Fruit fly (Drosophila melanogaster): ENCODE results near the gene Pfdn1.

Pfdn1 gene

dm6 chr2L:6088371-6089365 lies 19.8 kb downstream of the Pfdn1 start (continued):
- TF ChIP-seq wor (GFP tag; IDR thresholded peaks at IDR 0.05) (no peak), Hmr (GFP tag; optimal IDR thresholded peaks at IDR 0.05) (peak; percentile 73), Dek (tag; optimal IDR thresholded peaks at IDR 0.05) (peak; percentile 5), PHDP (tag; optimal IDR thresholded peaks at IDR 0.05) (peak; percentile 50), CG11247 (GFP tag; IDR thresholded peaks at IDR 0.05) (no peak), CG11085 (GFP tag; IDR thresholded peaks at IDR 0.05) (no peak), CG2129 (GFP tag; IDR thresholded peaks at IDR 0.05; ENCODE audit: partially characterized antibody) (no peak), mirr (GFP tag; optimal IDR thresholded peaks at IDR 0.05) (peak; percentile 94), stc (GFP tag; IDR thresholded peaks at IDR 0.05) (no peak), cad (GFP tag; optimal IDR thresholded peaks at IDR 0.05) (no peak), MBD-R2 (GFP tag; IDR thresholded peaks at IDR 0.05) (no peak), NC2β (GFP tag; optimal IDR thresholded peaks at IDR 0.05) (peak; percentile 4), Ets65A (GFP tag) (peak; percentile 52), chif (GFP tag; optimal IDR thresholded peaks at IDR 0.05) (peak in 1 of 2 experiments; percentile 10), CG4328 (GFP tag; optimal IDR thresholded peaks at IDR 0.05) (peak; percentile 53), pb (GFP tag; optimal IDR thresholded peaks at IDR 0.05) (peak; percentile 11), zf30C (GFP tag; optimal IDR thresholded peaks at IDR 0.05) (peak; percentile 29), Hsf (GFP tag; optimal IDR thresholded peaks at IDR 0.05) (no peak), fd64A (GFP tag; optimal IDR thresholded peaks at IDR 0.05) (peak; percentile 2), h (optimal IDR thresholded peaks at IDR 0.05) (no peak), H15 (GFP tag; IDR thresholded peaks at IDR 0.05) (no peak), CG9437 (GFP tag; optimal IDR thresholded peaks at IDR 0.05) (no peak), stwl (tag; optimal IDR thresholded peaks at IDR 0.05) (peak; percentile 92), CG12104 (GFP tag; optimal IDR thresholded peaks at IDR 0.05) (no peak), CG4404 (GFP tag; IDR thresholded peaks at IDR 0.05) (no peak), CG9215 (GFP tag; IDR thresholded peaks at IDR 0.05) (no peak), CG12299 (tag; optimal IDR thresholded peaks at IDR 0.05) (peak; percentile 13), CG3407 (GFP tag; optimal IDR thresholded peaks at IDR 0.05) (no peak), Ssrp (tag; optimal IDR thresholded peaks at IDR 0.05) (peak; percentile 27), tll (GFP tag; optimal IDR thresholded peaks at IDR 0.05) (peak in 1 of 2 experiments; percentile 91), klu (GFP tag; IDR thresholded peaks at IDR 0.05) (no peak), sd (tag; optimal IDR thresholded peaks at IDR 0.05) (peak; percentile 87), nau (GFP tag; optimal IDR thresholded peaks at IDR 0.05) (no peak), CG33557 (GFP tag; optimal IDR thresholded peaks at IDR 0.05) (peak; percentile 50), ssp (GFP tag; IDR thresholded peaks at IDR 0.05) (no peak), shn (GFP tag; optimal IDR thresholded peaks at IDR 0.05) (no peak), CG6683 (GFP tag; optimal IDR thresholded peaks at IDR 0.05) (no peak), tna (GFP tag; IDR thresholded peaks at IDR 0.05; ENCODE audit: partially characterized antibody) (peak; percentile 59; the same call in 1 of the 2 replicates), CG4854 (GFP tag; optimal IDR thresholded peaks at IDR 0.05) (no peak), lab (GFP tag; optimal IDR thresholded peaks at IDR 0.05) (peak; percentile 46), NK7.1 (GFP tag; optimal IDR thresholded peaks at IDR 0.05) (no peak), ro (GFP tag; IDR thresholded peaks at IDR 0.05) (no peak), CG30403 (GFP tag; optimal IDR thresholded peaks at IDR 0.05) (peak; percentile 6), CG4282 (GFP tag; optimal IDR thresholded peaks at IDR 0.05) (peak; percentile 34), CG4730 (GFP tag; IDR thresholded peaks at IDR 0.05) (no peak), CG3847 (GFP tag; IDR thresholded peaks at IDR 0.05) (0 out of 2 replicates have a peak, but pooled peaks have one; percentile 24), sens (GFP tag) (peak; percentile 91), lov (optimal IDR thresholded peaks at IDR 0.05) (no peak), lov (GFP tag; IDR thresholded peaks at IDR 0.05) (peak; percentile 74; the same call in 1 of the 3 replicates), ham (GFP tag; IDR thresholded peaks at IDR 0.05) (no peak)

Data from whole organism, embryonic.